Worm (Caenorhabditis elegans) whole organism, midembryonic: ENCODE results near the gene srh-203.

Experiments used
- cog-1 ChIP-seq: sonication (generic microtip); optimal IDR thresholded peaks from 2 replicates; lab custom pipeline; 2016; ENCODE audit warnings: missing genetic modification characterization, missing compliant biosample characterization
- med-1 ChIP-seq: sonication (generic microtip); optimal IDR thresholded peaks from 2 replicates; lab custom pipeline; 2017; ENCODE audit warnings: missing genetic modification characterization, mild to moderate bottlenecking, missing compliant biosample characterization, antibody characterized with exemption, missing genetic modification reagents; ENCODE audit not compliant: insufficient read depth
- tab-1 ChIP-seq: fragments of 200-800 bp; sonication (Bioruptor generic); IDR thresholded peaks from 2 replicates; pipeline ENCODE4 v1.3.6; 2022; ENCODE audit warnings: missing genetic modification characterization, missing compliant biosample characterization
- ztf-23 ChIP-seq: fragments of 200-800 bp; sonication (Bioruptor generic); IDR thresholded peaks from 2 replicates; pipeline ENCODE4 v1.3.6; 2022; ENCODE audit warnings: missing genetic modification reagents, missing genetic modification characterization, missing compliant biosample characterization

ce11 chrV:17436492-17436891 is 19.6 kb downstream of the srh-203 start, which contains the start of gene F20E11.18:
- no peak for TF ChIP-seq med-1 (GFP tag; lab: Kevin White, UChicago)
- TF ChIP-seq ztf-23 (GFP tag; lab: Robert Waterston, UW), result no peak
- no peak for TF ChIP-seq tab-1 (GFP tag; lab: Robert Waterston, UW)
- no peak for TF ChIP-seq cog-1 (tag; lab: Kevin White, UChicago)
